Worm (Caenorhabditis elegans): Measurements from ENCODE around the gene F46E10.2.

Gene F46E10.2

DNA sequence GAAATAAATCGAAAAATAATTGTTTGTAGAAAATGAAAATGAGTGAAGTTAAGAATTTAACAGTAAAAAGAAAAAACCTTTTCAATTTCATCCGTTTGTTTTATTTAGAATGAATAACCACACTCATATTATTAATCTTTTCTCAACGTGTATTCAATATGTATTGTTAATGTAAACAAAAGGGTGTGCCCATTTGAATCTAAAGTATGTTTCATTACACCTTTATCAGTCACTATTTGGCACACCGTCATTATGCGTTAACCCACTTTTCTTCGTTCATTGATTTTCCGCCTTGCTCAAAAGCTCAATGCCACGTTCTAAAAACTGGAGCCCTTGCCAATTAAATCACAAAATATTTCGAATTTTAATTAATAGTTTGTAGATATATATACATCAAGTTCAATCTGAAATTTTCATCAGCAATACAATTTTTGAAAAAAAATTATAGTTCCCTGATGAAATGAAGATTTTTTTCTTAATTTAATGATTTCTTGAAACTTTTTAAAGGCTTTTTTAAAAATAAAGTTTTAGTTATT is 45.7 kb downstream of the F46E10.2 start, which contains the start of gene K04A8.1:
TSS of gene K04A8.1 (plus strand) at position 486 of the 536 bp plus-strand sequence.
- no peak for TF ChIP-seq ceh-16 (tag; optimal IDR thresholded peaks at IDR 0.05)
- no peak for TF ChIP-seq ztf-11 (tag; optimal IDR thresholded peaks at IDR 0.05)
- TF ChIP-seq elt-2 (tag; optimal IDR thresholded peaks at IDR 0.05): peak; percentile 39
- TF ChIP-seq skn-1 (tag; optimal IDR thresholded peaks at IDR 0.05): no peak
- no peak for TF ChIP-seq nhr-67 (tag; optimal IDR thresholded peaks at IDR 0.05)
- TF ChIP-seq ceh-9 (tag; optimal IDR thresholded peaks at IDR 0.05): no peak
- no peak for TF ChIP-seq eor-1 (tag; optimal IDR thresholded peaks at IDR 0.05)
- TF ChIP-seq pqm-1 (tag; optimal IDR thresholded peaks at IDR 0.05): peak; percentile 49
- TF ChIP-seq nhr-11 (tag; optimal IDR thresholded peaks at IDR 0.05): no peak
- peak; percentile 79 for TF ChIP-seq pha-4 (tag; optimal IDR thresholded peaks at IDR 0.05)
- no peak for TF ChIP-seq nhr-28 (tag; optimal IDR thresholded peaks at IDR 0.05)
- no peak for TF ChIP-seq hmg-11 (tag; optimal IDR thresholded peaks at IDR 0.05)

Measured in whole organism, L3 larva.